Worm (Caenorhabditis elegans) whole organism, L2 larva: Measurements from ENCODE around the gene F56F10.1.

ENCODE experiments used
- blmp-1 ChIP-seq: sonication (generic microtip); optimal IDR thresholded peaks from 2 replicates; lab custom pipeline; 2017; ENCODE audit warnings: missing genetic modification characterization, mild to moderate bottlenecking, missing compliant biosample characterization, antibody characterized with exemption, moderate library complexity; ENCODE audit not compliant: insufficient read depth
- nhr-237 ChIP-seq: fragments of 150-350 bp; optimal IDR thresholded peaks from 2 replicates; lab custom pipeline; 2014; ENCODE audit warnings: missing biosample characterization, missing genetic modification characterization
- nhr-6 ChIP-seq: fragments of 150-350 bp; optimal IDR thresholded peaks from 2 replicates; lab custom pipeline; 2014; ENCODE audit warnings: missing biosample characterization, missing genetic modification characterization

ce11 chrX:861378-861777 lies 11.0 kb upstream of the F56F10.1 start:
- TF ChIP-seq nhr-6 (tag; lab: Kevin White, UChicago) (no peak), nhr-237 (tag; lab: Kevin White, UChicago) (no peak), blmp-1 (tag; lab: Kevin White, UChicago) (no peak)
